Fruit fly (Drosophila melanogaster) whole organism, pupa: ENCODE results near the gene CG43925.

Source experiments
- CG15710 ChIP-seq: fragments of 200-800 bp; sonication (Bioruptor generic); optimal IDR thresholded peaks from 2 replicates; lab custom pipeline; 2018; ENCODE audit warnings: missing biosample characterization, mild to moderate bottlenecking, missing genetic modification characterization, moderate library complexity
- CG17806 ChIP-seq: fragments of 200-800 bp; sonication (Bioruptor generic); optimal IDR thresholded peaks from 2 replicates; lab custom pipeline; 2018; ENCODE audit warnings: missing biosample characterization, mild to moderate bottlenecking, missing genetic modification characterization, moderate library complexity
- Ets98B ChIP-seq: fragments of 200-800 bp; sonication (Bioruptor generic); IDR thresholded peaks from 2 replicates; pipeline ENCODE4 v1.3.6; 2022; ENCODE audit warnings: missing biosample characterization, missing genetic modification characterization
- Pif1B ChIP-seq: fragments of 200-800 bp; sonication (Bioruptor generic); optimal IDR thresholded peaks from 3 replicates; lab custom pipeline; 2016; ENCODE audit warnings: missing biosample characterization, missing genetic modification characterization
- Snoo ChIP-seq: fragments of 200-800 bp; sonication (Bioruptor generic); optimal IDR thresholded peaks from 3 replicates; lab custom pipeline; 2017; ENCODE audit warnings: missing biosample characterization, mild to moderate bottlenecking, missing genetic modification characterization, inconsistent platforms
- fd96Ca ChIP-seq: fragments of 200-800 bp; sonication (Bioruptor generic); IDR thresholded peaks from 3 replicates; pipeline ENCODE4 v1.3.6; 2022; ENCODE audit warnings: missing biosample characterization, missing genetic modification characterization
- gl ChIP-seq: fragments of 200-800 bp; sonication (Bioruptor generic); optimal IDR thresholded peaks from 2 replicates; lab custom pipeline; 2018; ENCODE audit warnings: missing biosample characterization, mild to moderate bottlenecking, missing genetic modification characterization
- rn ChIP-seq: fragments of 200-800 bp; sonication (Bioruptor generic); IDR thresholded peaks from 2 replicates; pipeline ENCODE4 v1.3.6; 2022; ENCODE audit warnings: missing biosample characterization, missing genetic modification characterization

The CG43925 gene

dm6 chr2L:13225225-13225840 lies 49.1 kb downstream of the CG43925 start, which contains the start of gene CG15480:
Gene CG15480 (minus strand): TSS chr2L:13225275.
- TF ChIP-seq rn (GFP tag; lab: Robert Waterston, UW) (no peak), CG15710 (tag; lab: Kevin White, UChicago) (no peak), Ets98B (GFP tag; lab: Robert Waterston, UW) (no peak), fd96Ca (GFP tag; lab: Robert Waterston, UW) (no peak), CG17806 (tag; lab: Kevin White, UChicago) (no peak), Pif1B (GFP tag; lab: Kevin White, UChicago) (no peak), gl (tag; lab: Kevin White, UChicago) (no peak), Snoo (tag; lab: Kevin White, UChicago) (no peak)
